Worm (Caenorhabditis elegans): ENCODE data around the gene srx-43.

DNA sequence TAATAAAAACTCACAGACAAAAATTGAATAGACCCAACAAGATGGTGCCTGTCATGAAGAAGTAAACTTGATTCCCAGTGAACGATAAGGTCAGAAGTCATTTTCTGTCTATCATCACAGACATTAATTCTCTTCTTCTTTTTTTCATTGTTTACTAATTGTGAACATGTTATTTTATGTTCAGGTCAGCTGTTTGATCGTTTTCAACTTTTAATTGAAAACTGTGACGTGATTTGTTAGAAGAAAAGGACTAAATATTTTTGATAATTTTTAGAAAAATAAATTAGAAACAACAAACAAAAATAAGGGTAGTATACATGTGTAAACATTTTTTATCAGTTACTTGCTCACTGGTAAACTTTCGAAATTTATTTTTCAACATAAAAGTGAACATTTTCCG is 48.1 kb upstream of the srx-43 start, which contains the start of gene F36G9.7:
- TF ChIP-seq dmd-9 (GFP tag; IDR thresholded peaks at IDR 0.05) (no peak), lin-39 (tag; optimal IDR thresholded peaks at IDR 0.05) (no peak), lir-3 (tag; optimal IDR thresholded peaks at IDR 0.05) (no peak), nhr-77 (tag; optimal IDR thresholded peaks at IDR 0.05) (no peak), nhr-11 (tag; optimal IDR thresholded peaks at IDR 0.05) (no peak), snpc-1.2 (GFP tag; IDR thresholded peaks at IDR 0.05) (no peak), pqm-1 (tag; optimal IDR thresholded peaks at IDR 0.05) (no peak), nhr-25 (tag; optimal IDR thresholded peaks at IDR 0.05; ENCODE audit: borderline replicate concordance, insufficient read depth) (no peak), nhr-76 (tag; optimal IDR thresholded peaks at IDR 0.05) (no peak), ceh-82 (tag; optimal IDR thresholded peaks at IDR 0.05) (no peak), daf-12 (tag; optimal IDR thresholded peaks at IDR 0.05) (no peak), fos-1 (tag; optimal IDR thresholded peaks at IDR 0.05) (no peak)

All from whole organism, L4 larva.